Worm (Caenorhabditis elegans) whole organism, young adult: ENCODE data around the gene F47G3.1.

ENCODE experiments used
- ama-1 ChIP-seq, 3 experiments: fragments of 150-350 bp in 1 of 3; sonication (generic microtip) in 2 of 3; optimal IDR thresholded peaks; 2 replicates each; lab custom pipeline; 2014 to 2018; ENCODE audit warnings: missing biosample characterization in 2 of 3, missing genetic modification characterization in 2 of 3, missing genetic modification reagents in 2 of 3
- ztf-28 ChIP-seq: fragments of 200-800 bp; sonication (Bioruptor generic); IDR thresholded peaks from 2 replicates; pipeline ENCODE4 v1.3.6; 2022; ENCODE audit warnings: missing genetic modification reagents, missing genetic modification characterization, missing compliant biosample characterization

ce11 chrX:2382227-2382626 is 3.3 kb upstream of the F47G3.1 start:
- TF ChIP-seq ama-1 (optimal IDR thresholded peaks at IDR 0.05; lab: Kevin White, UChicago) (no peak), ama-1 (GFP tag; optimal IDR thresholded peaks at IDR 0.05; lab: Kevin White, UChicago) (no peak), ztf-28 (GFP tag; lab: Robert Waterston, UW) (no peak)
